Worm (Caenorhabditis elegans): ENCODE results near the gene clec-135.
A peak's percentile ranks its signal among the peaks of the same experiment; 100 is the strongest.

Gene clec-135

ce11 chrII:4299227-4299703, 40.7 kb upstream of the clec-135 start, which contains the start of gene sco-1 (continued):
- TF ChIP-seq ceh-82 (tag; optimal IDR thresholded peaks at IDR 0.05): peak; percentile 97 to 98 (median 98)
- TF ChIP-seq elt-3 (tag; optimal IDR thresholded peaks at IDR 0.05): peak in 3 of 6 experiments; percentile 82 to 97 (median 94)
- no peak for TF ChIP-seq pag-3 (tag; optimal IDR thresholded peaks at IDR 0.05; ENCODE audit: borderline replicate concordance, insufficient read depth)
- TF ChIP-seq fos-1 (tag; optimal IDR thresholded peaks at IDR 0.05): peak; percentile 93
- peak; percentile 26 to 56 for TF ChIP-seq egl-27 (tag; optimal IDR thresholded peaks at IDR 0.05)
- TF ChIP-seq rnt-1 (tag; optimal IDR thresholded peaks at IDR 0.05): peak; percentile 100
- peak; percentile 92 for TF ChIP-seq unc-130 (tag; optimal IDR thresholded peaks at IDR 0.05)
- TF ChIP-seq F16B12.6 (tag; optimal IDR thresholded peaks at IDR 0.05): peak; percentile 71
- TF ChIP-seq mab-9 (GFP tag; IDR thresholded peaks at IDR 0.05): peak; percentile 98
- TF ChIP-seq xbp-1 (tag; optimal IDR thresholded peaks at IDR 0.05): peak; percentile 98
- peak; percentile 97 for TF ChIP-seq lin-14 (GFP tag; optimal IDR thresholded peaks at IDR 0.05)
- peak; percentile 96 for TF ChIP-seq ceh-8 (GFP tag; optimal IDR thresholded peaks at IDR 0.05)
- TF ChIP-seq nhr-85 (tag): peak; percentile 99
- peak; percentile 97 for TF ChIP-seq grh-1 (GFP tag; IDR thresholded peaks at IDR 0.05)

DNA sequence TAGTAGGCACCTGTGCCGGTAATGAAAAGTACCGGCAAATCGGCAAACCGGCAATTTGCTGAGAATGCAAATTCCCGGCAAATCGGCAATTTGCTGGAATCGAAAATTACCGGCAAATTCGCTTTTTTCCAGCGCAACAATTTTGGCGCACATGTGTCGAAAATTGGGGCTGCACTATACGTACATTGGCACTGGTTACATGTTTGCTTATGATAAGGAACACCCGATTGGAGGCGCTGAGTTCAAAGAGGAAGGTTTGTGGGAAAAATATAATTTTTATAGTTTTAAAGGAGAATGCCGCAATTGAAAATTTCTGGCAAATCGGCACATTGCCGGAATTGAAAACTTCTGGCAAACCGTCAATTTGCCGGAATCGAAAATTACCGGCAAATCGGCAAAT, 38.7 kb upstream of the clec-135 start:
- TF ChIP-seq alr-1 (tag; optimal IDR thresholded peaks at IDR 0.05; ENCODE audit: borderline replicate concordance): no peak
- TF ChIP-seq efl-1 (optimal IDR thresholded peaks at IDR 0.05): no peak
- no peak for TF ChIP-seq efl-1 (GFP tag; optimal IDR thresholded peaks at IDR 0.05 in 1 of 2)
- TF ChIP-seq ceh-90 (tag; optimal IDR thresholded peaks at IDR 0.05): no peak
- TF ChIP-seq elt-2 (tag; optimal IDR thresholded peaks at IDR 0.05): peak; percentile 63

DNA sequence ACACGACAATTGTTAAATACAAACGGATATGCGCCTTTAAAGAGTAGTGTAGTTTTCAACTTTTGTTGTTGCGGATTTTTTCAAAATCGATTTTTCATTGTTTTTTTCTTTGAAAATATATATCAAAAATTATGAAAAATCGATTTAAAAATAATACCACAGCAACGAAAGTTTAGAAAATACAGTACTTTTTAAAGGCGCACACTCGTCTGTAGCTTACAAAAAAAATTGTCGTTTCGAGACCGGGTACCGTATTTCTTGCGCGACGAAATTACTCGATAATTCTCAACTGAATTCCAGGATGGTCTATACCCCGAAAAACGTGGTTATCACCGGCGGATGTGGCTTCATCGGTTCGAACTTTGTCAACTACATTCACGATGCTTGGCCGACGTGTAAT, 36.2 kb upstream of the clec-135 start, which contains the start of gene rml-4:
rml-4 (plus strand) TSS at position 301 of the 400 bp plus-strand sequence.
- TF ChIP-seq irx-1 (tag; optimal IDR thresholded peaks at IDR 0.05) (no peak), efl-1 (optimal IDR thresholded peaks at IDR 0.05) (no peak), efl-1 (GFP tag; optimal IDR thresholded peaks at IDR 0.05 in 1 of 2) (peak in 1 of 2 experiments; percentile 71)

DNA sequence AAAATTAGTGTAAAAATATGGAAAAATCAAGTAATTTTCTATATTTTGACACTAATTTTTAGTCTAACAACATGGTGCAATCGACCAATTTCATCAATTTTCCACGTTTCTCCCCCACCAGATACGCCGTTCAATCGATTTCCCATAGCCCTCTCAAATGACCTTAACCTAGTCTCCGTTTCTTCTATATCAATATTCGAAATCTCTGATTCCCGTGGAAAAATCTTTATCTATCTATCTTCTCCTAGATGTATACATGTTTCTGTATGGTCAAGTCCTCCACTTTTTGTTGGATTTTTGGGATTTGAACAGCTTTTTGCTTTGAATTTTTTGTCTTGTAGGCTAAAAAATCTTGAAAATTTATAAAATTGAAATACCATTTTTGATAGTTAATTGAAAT, 35.6 kb upstream of the clec-135 start:
- TF ChIP-seq lin-14 (GFP tag; optimal IDR thresholded peaks at IDR 0.05): peak; percentile 20
- peak; percentile 24 for TF ChIP-seq blmp-1 (tag; optimal IDR thresholded peaks at IDR 0.05)
- no peak for TF ChIP-seq nhr-20 (tag; optimal IDR thresholded peaks at IDR 0.05)
- TF ChIP-seq efl-1 (optimal IDR thresholded peaks at IDR 0.05): no peak
- peak in 1 of 2 experiments; percentile 80 for TF ChIP-seq efl-1 (GFP tag; optimal IDR thresholded peaks at IDR 0.05 in 1 of 2)

DNA sequence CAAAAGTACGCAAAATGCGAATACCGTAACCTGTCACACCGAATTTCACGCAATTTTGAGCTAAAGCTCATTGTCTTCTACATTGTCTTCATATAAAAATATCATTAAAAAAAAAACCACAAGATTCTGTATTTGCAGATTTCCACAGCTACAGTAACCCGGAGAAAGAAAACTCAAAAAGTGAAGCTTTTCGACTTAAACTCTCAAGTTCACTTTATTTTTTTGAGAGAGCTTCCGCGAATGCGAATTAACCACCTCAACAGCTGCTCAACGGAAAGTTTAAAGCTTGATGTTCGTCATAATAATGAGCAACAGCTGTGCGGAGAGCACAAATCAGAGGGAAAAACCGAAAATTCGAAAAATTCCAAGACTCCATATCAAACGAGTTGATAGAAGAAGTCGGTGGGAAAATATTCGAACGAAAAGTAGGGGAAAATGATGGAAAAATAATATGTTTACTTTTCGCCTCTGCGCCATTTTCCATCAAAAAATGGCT, 34.5 kb upstream of the clec-135 start:
- TF ChIP-seq hlh-17 (GFP tag; optimal IDR thresholded peaks at IDR 0.05; ENCODE audit: borderline replicate concordance): no peak
- no peak for TF ChIP-seq dpl-1 (GFP tag; optimal IDR thresholded peaks at IDR 0.05)
- peak in 1 of 2 experiments; percentile 0 for TF ChIP-seq lsy-2 (tag; optimal IDR thresholded peaks at IDR 0.05)
- TF ChIP-seq efl-1 (optimal IDR thresholded peaks at IDR 0.05): no peak
- TF ChIP-seq efl-1 (GFP tag; optimal IDR thresholded peaks at IDR 0.05 in 1 of 2): peak in 1 of 2 experiments; percentile 77
- no peak for TF ChIP-seq nhr-77 (tag; optimal IDR thresholded peaks at IDR 0.05)
- peak; percentile 18 for TF ChIP-seq lin-14 (GFP tag; optimal IDR thresholded peaks at IDR 0.05)
- TF ChIP-seq dsc-1 (tag; optimal IDR thresholded peaks at IDR 0.05): no peak

DNA sequence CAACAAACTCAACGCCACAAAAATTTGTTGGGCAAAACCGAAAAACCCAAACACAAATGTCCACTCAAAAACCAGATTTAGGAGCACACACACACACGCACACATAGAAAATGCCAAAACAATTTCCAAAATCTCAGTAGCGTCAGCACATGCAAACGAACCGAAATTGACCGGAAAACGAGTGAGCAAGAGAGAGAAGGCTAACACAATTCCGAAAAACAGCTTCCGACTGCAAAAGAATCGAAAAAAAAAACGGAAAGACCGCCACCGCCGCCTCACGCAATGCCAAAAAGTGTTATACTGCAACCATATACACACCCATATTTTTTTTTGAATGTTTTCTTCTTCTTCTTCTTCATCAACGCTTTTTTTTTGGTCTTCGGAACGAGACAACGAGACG, 33.2 kb upstream of the clec-135 start:
- peak; percentile 16 for TF ChIP-seq ces-1 (GFP tag; optimal IDR thresholded peaks at IDR 0.05)
- no peak for TF ChIP-seq nhr-47 (tag; optimal IDR thresholded peaks at IDR 0.05)
- no peak for TF ChIP-seq unc-130 (tag; optimal IDR thresholded peaks at IDR 0.05)
- TF ChIP-seq lin-14 (GFP tag; optimal IDR thresholded peaks at IDR 0.05): peak; percentile 68
- peak; percentile 65 for TF ChIP-seq fkh-10 (GFP tag; optimal IDR thresholded peaks at IDR 0.05)
- TF ChIP-seq nhr-85 (tag): no peak
- no peak for TF ChIP-seq nhr-11 (tag; optimal IDR thresholded peaks at IDR 0.05)

Measured in whole organism, L1 larva.